Worm (Caenorhabditis elegans) whole organism, late embryonic: ENCODE measurements around the gene ndua-5.
A peak's percentile ranks its signal among the peaks of the same experiment; 100 is the strongest.

Source experiments
- K02D7.2 ChIP-seq: sonication (generic microtip); optimal IDR thresholded peaks from 2 replicates; lab custom pipeline; 2017; ENCODE audit warnings: mild to moderate bottlenecking, missing genetic modification characterization, missing compliant biosample characterization
- K09A11.1 ChIP-seq: sonication (generic microtip); optimal IDR thresholded peaks from 2 replicates; lab custom pipeline; 2017; ENCODE audit warnings: antibody characterized with exemption, mild to moderate bottlenecking, missing genetic modification characterization, missing compliant biosample characterization; ENCODE audit not compliant: insufficient read depth
- Y22D7AL.16 ChIP-seq: sonication (generic microtip); optimal IDR thresholded peaks from 2 replicates; lab custom pipeline; 2016; ENCODE audit warnings: missing genetic modification characterization, missing compliant biosample characterization
- ama-1 ChIP-seq: fragments of 150-350 bp; optimal IDR thresholded peaks from 2 replicates; lab custom pipeline; 2014
- ceh-14 ChIP-seq: sonication (generic microtip); optimal IDR thresholded peaks from 2 replicates; lab custom pipeline; 2016; ENCODE audit warnings: missing genotype, missing genetic modification characterization, missing compliant biosample characterization
- ceh-19 ChIP-seq: fragments of 200-800 bp; sonication (Bioruptor generic); optimal IDR thresholded peaks from 2 replicates; lab custom pipeline; 2018; ENCODE audit warnings: mild to moderate bottlenecking, missing genetic modification characterization, missing compliant biosample characterization
- ceh-2 ChIP-seq: sonication (generic microtip); optimal IDR thresholded peaks from 2 replicates; lab custom pipeline; 2016; ENCODE audit warnings: missing genotype, missing genetic modification characterization, missing compliant biosample characterization
- ceh-22 ChIP-seq: sonication (generic microtip); optimal IDR thresholded peaks from 2 replicates; lab custom pipeline; 2017; ENCODE audit warnings: missing biosample characterization, missing genetic modification characterization
- ceh-31 ChIP-seq: sonication (generic microtip); optimal IDR thresholded peaks from 2 replicates; lab custom pipeline; 2016; ENCODE audit warnings: missing genetic modification characterization, missing compliant biosample characterization
- ceh-6 ChIP-seq: fragments of 200-800 bp; sonication (Bioruptor generic); optimal IDR thresholded peaks from 2 replicates; lab custom pipeline; 2018; ENCODE audit warnings: mild to moderate bottlenecking, missing genetic modification characterization, missing compliant biosample characterization
- ceh-9 ChIP-seq: sonication (generic microtip); optimal IDR thresholded peaks from 2 replicates; lab custom pipeline; 2016; ENCODE audit warnings: mild to moderate bottlenecking, missing genetic modification characterization, inconsistent platforms, missing compliant biosample characterization
- che-1 ChIP-seq: sonication (generic microtip); optimal IDR thresholded peaks from 2 replicates; lab custom pipeline; 2016; ENCODE audit warnings: mild to moderate bottlenecking, missing genetic modification characterization, missing compliant biosample characterization
- dmd-4 ChIP-seq: sonication (generic microtip); optimal IDR thresholded peaks from 2 replicates; lab custom pipeline; 2016; ENCODE audit warnings: borderline replicate concordance, missing genetic modification characterization, missing compliant biosample characterization
- dve-1 ChIP-seq: sonication (generic microtip); optimal IDR thresholded peaks from 2 replicates; lab custom pipeline; 2017; ENCODE audit warnings: antibody characterized with exemption, mild to moderate bottlenecking, missing genetic modification characterization, missing compliant biosample characterization
- elt-2 ChIP-seq: sonication (generic microtip); optimal IDR thresholded peaks from 2 replicates; lab custom pipeline; 2016; ENCODE audit warnings: missing genetic modification reagents, missing genetic modification characterization, missing compliant biosample characterization
- ets-4 ChIP-seq: sonication (generic microtip); optimal IDR thresholded peaks from 2 replicates; lab custom pipeline; 2016; ENCODE audit warnings: missing genetic modification characterization, missing compliant biosample characterization
- eyg-1 ChIP-seq: sonication (generic microtip); optimal IDR thresholded peaks from 2 replicates; lab custom pipeline; 2016; ENCODE audit warnings: missing genotype, missing genetic modification characterization, missing compliant biosample characterization
- gmeb-2 ChIP-seq: sonication (generic microtip); optimal IDR thresholded peaks from 2 replicates; lab custom pipeline; 2016; ENCODE audit warnings: missing genetic modification characterization, inconsistent platforms, missing compliant biosample characterization
- hlh-13 ChIP-seq: fragments of 200-800 bp; sonication (Bioruptor generic); optimal IDR thresholded peaks from 2 replicates; lab custom pipeline; 2018; ENCODE audit warnings: mild to moderate bottlenecking, missing genetic modification characterization, missing compliant biosample characterization
- hlh-30 ChIP-seq: sonication (generic microtip); optimal IDR thresholded peaks from 2 replicates; lab custom pipeline; 2017; ENCODE audit warnings: antibody characterized with exemption, missing genetic modification characterization, missing compliant biosample characterization; ENCODE audit not compliant: insufficient read depth
- hlh-6 ChIP-seq: sonication (generic microtip); optimal IDR thresholded peaks from 2 replicates; lab custom pipeline; 2016; ENCODE audit warnings: missing genotype, missing genetic modification characterization, missing compliant biosample characterization
- hlh-8 ChIP-seq: sonication (generic microtip); optimal IDR thresholded peaks from 2 replicates; lab custom pipeline; 2016; ENCODE audit warnings: missing genotype, missing genetic modification characterization, missing compliant biosample characterization
- lim-6 ChIP-seq: sonication (generic microtip); optimal IDR thresholded peaks from 2 replicates; lab custom pipeline; 2016; ENCODE audit warnings: missing genetic modification characterization, missing compliant biosample characterization
- lin-11 ChIP-seq: fragments of 200-800 bp; sonication (Bioruptor generic); optimal IDR thresholded peaks from 2 replicates; lab custom pipeline; 2018; ENCODE audit warnings: mild to moderate bottlenecking, missing genetic modification characterization, missing compliant biosample characterization
- nfya-1 ChIP-seq: sonication (generic microtip); optimal IDR thresholded peaks from 2 replicates; lab custom pipeline; 2017; ENCODE audit warnings: missing genetic modification characterization, mild to moderate bottlenecking, missing compliant biosample characterization, antibody characterized with exemption, moderate library complexity
- nhr-11 ChIP-seq: fragments of 150-350 bp; optimal IDR thresholded peaks from 2 replicates; lab custom pipeline; 2014; ENCODE audit warnings: missing biosample characterization, missing genetic modification characterization
- nhr-232 ChIP-seq: sonication (generic microtip); optimal IDR thresholded peaks from 2 replicates; lab custom pipeline; 2016; ENCODE audit warnings: missing genetic modification characterization, missing compliant biosample characterization
- npax-4 ChIP-seq: sonication (generic microtip); optimal IDR thresholded peaks from 2 replicates; lab custom pipeline; 2016; ENCODE audit warnings: missing genetic modification characterization, missing compliant biosample characterization
- pat-9 ChIP-seq: fragments of 200-800 bp; sonication (Bioruptor generic); optimal IDR thresholded peaks from 2 replicates; lab custom pipeline; 2018; ENCODE audit warnings: mild to moderate bottlenecking, missing genetic modification characterization, moderate library complexity, missing compliant biosample characterization
- pha-2 ChIP-seq: sonication (generic microtip); optimal IDR thresholded peaks from 2 replicates; lab custom pipeline; 2017; ENCODE audit warnings: mild to moderate bottlenecking, missing genetic modification characterization, missing compliant biosample characterization
- unc-86 ChIP-seq: sonication (generic microtip); optimal IDR thresholded peaks from 2 replicates; lab custom pipeline; 2016; ENCODE audit warnings: missing genetic modification characterization, missing compliant biosample characterization
- ztf-16 ChIP-seq: sonication (generic microtip); optimal IDR thresholded peaks from 2 replicates; lab custom pipeline; 2017; ENCODE audit warnings: missing genetic modification characterization, missing compliant biosample characterization

Gene ndua-5

DNA sequence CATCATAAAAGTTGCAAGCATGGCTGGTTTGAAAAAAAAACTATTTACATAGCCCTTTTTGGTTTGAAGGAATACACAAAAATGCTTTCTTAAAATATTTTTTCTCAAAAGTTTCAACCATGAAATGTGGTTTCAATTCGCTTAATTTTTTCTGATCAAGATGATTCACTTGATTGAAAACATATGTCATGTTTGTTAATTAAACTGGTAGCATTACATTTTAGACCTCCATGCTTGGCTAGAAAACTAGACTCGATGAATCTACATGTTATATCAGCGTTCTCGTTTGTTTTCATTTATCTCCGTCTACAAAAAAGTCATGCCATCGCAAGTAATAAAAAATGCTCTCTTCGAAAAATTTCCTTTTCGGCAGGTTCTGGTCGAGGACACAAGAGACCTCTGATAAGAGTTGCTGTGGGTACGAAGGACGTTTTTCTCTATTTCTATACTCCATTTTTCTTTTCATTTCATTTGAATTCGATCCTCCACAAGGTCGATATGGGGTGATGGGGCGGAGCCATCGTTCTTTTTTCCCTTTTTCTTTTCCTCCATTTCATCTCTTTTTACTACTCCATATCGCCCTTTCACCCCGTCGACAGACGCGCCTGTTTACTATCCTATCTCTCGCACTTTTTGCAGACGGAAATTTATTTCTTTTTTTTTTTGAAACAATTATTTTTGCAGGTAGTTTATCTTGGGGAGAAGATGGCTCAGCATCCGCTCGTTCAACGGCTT is 1.1 kb upstream of the ndua-5 start, which contains the start of gene elo-1:
TSS of gene elo-1 (plus strand) at position 685 of the 735 bp plus-strand sequence.
- no peak for TF ChIP-seq lin-11
- no peak for TF ChIP-seq dmd-4
- TF ChIP-seq ceh-22 (tag; lab: Kevin White, UChicago), result no peak
- TF ChIP-seq K02D7.2 (tag; lab: Kevin White, UChicago), result no peak
- TF ChIP-seq dve-1 (tag; lab: Kevin White, UChicago), result no peak
- TF ChIP-seq nhr-232, result no peak
- TF ChIP-seq hlh-8 (tag; lab: Kevin White, UChicago), result no peak
- TF ChIP-seq ceh-19, result no peak
- TF ChIP-seq ama-1 (lab: Kevin White, UChicago), result no peak
- TF ChIP-seq ceh-9 (tag; lab: Kevin White, UChicago), result no peak

DNA sequence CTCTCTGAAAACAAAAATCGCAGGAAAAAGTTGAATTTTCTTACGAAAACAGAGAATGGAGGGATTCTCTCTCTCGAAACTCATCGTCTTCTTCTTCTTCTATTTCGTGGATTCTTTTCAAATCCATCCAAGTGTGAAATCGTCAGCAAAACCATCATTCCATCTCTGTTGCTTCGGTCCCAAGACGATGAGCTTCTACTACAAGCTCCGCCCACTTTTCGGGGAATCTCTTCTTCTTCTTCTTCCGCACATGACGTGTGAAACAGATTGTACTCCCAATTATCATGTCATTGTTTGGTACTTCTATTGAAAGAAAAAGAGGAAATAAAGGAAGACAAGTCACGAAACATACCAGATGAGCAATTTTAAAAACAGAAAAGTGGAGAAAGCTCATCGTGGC is 1.6 kb downstream of the ndua-5 start:
- TF ChIP-seq pha-2 (tag; lab: Kevin White, UChicago) (no peak), ceh-31 (tag; lab: Kevin White, UChicago) (peak; percentile 52)

- TF ChIP-seq hlh-6 (tag; lab: Kevin White, UChicago), result no peak
- TF ChIP-seq eyg-1 (tag; lab: Kevin White, UChicago), result no peak
- TF ChIP-seq ets-4 (tag; lab: Kevin White, UChicago), result no peak
- no peak for TF ChIP-seq nfya-1 (tag; lab: Kevin White, UChicago)
- no peak for TF ChIP-seq hlh-30 (tag; lab: Kevin White, UChicago)
- TF ChIP-seq elt-2, result peak; percentile 52
- TF ChIP-seq, all 69 proteins: peak for 1
Observed at ce11 chrIV:9520629-9521028, 4.1 kb downstream of the ndua-5 start.

- TF ChIP-seq hlh-13 (no peak), lin-11 (no peak), ceh-31 (tag; lab: Kevin White, UChicago) (no peak), K09A11.1 (tag; lab: Kevin White, UChicago) (no peak), ceh-14 (tag; lab: Kevin White, UChicago) (no peak), ama-1 (lab: Kevin White, UChicago) (no peak), pat-9 (no peak), pha-2 (tag; lab: Kevin White, UChicago) (no peak), dve-1 (tag; lab: Kevin White, UChicago) (no peak), ztf-16 (tag; lab: Kevin White, UChicago) (no peak), elt-2 (no peak)
Observed at ce11 chrIV:9518608-9519007, 6.1 kb downstream of the ndua-5 start, which contains the start of gene nlp-35. Gene nlp-35 (minus strand): TSS chrIV:9518926.

DNA sequence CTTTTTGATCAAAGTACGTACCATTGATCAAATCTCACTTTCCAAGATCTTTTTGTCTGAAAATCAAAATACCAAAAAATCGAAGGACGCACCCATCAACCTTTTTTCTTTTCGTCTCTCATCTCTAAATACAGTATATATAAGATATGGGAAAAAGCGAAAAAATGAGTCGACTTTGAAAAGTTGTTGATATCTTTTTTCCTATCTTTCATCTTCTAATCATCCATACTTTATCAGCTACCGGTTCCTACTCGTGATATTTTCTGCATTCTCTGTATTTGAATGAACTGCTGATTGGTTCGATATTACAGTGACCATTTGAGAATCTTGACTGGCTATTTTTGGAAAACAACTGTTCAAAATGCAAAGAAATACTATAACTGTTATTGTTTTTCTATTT is 7.9 kb downstream of the ndua-5 start, which contains the start of gene C33A12.19:
TSS of gene C33A12.19 (plus strand) at position 169 of the 400 bp plus-strand sequence.
- TF ChIP-seq ceh-2 (tag; lab: Kevin White, UChicago) (no peak), che-1 (no peak), gmeb-2 (tag; lab: Kevin White, UChicago) (no peak), npax-4 (tag; lab: Kevin White, UChicago) (no peak)
- TF ChIP-seq, all 69 proteins: peak for 0

ce11 chrIV:9514132-9514531 is 10.6 kb downstream of the ndua-5 start:
- TF ChIP-seq Y22D7AL.16 (tag; lab: Kevin White, UChicago) (no peak), nhr-11 (tag; lab: Kevin White, UChicago) (no peak), ceh-6 (no peak), lim-6 (tag; lab: Kevin White, UChicago) (no peak), unc-86 (no peak)
